Fruit fly (Drosophila melanogaster) S2 (cell line): ENCODE results near the gene CG7025.

ENCODE experiments used
- CG8478 ChIP-seq: fragments of >200 bp; optimal IDR thresholded peaks from 2 replicates; lab custom pipeline; 2018
- CTCF ChIP-seq, 2 experiments: fragments of >200 bp; optimal IDR thresholded peaks; 2 replicates each; lab custom pipeline; 2018

DNA sequence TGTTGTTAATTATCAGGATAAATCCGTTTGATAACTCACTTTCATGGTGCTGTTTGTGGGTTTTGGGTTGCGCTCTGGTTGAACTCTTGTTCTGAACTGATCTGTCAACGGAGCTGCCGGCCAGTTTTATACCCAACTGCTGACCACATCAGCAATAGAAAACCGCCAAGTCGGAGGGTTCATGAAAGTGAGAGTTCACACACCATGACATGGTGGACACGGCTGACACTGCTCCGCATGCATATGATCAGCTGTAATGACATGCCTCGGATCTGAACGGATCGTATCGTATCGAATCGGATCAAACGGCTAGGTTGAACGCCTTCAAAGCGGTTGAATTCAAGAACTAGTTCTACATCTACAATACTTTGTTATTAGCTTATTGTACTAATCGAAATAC is 49.0 kb upstream of the CG7025 start, which contains the start of gene Acp1:
- TF ChIP-seq CG8478 (no peak), CTCF (optimal IDR thresholded peaks at IDR 0.05; lab: Kevin White, UChicago) (no peak)
